Fruit fly (Drosophila melanogaster) S2 (cell line): ENCODE results near the gene tzn.

Source experiments
- CG8478 ChIP-seq: fragments of >200 bp; optimal IDR thresholded peaks from 2 replicates; lab custom pipeline; 2018
- CTCF ChIP-seq, 2 experiments: fragments of >200 bp; optimal IDR thresholded peaks; 2 replicates each; lab custom pipeline; 2018

DNA sequence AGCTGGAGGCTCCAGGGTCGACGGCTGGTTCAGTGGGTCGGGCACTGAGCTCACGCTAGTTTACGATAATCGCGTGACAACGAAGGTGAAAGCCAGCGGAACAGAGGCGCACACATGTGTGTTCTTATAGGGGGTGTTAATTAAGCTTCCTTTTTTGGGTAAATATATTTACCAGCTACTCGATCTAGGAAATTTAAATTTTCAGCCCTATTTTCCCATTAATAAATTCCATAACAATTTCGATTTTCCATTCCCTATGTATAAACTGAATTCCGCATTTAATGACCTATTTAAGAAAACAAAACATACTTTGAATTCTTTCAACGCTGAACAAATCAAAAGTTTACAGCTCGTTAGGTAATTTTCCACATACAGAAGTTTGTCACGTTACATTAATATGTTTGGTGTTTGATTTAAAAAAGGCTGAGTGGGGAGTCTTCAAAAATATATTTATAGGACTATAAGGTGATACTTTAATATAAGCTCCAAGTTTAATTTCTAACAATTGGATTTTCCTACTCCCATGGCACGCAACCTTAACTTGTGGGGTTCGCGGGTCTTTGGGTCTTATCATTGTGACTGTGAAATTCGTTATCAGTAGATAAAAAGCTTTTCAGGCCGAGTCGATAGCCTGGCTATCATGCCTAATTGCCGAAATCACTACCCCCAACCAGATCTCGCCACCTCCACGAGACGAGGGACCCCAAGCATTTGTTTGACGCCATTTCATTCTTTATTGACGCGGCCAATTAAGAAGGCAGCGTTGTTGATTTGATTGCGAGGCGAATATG is 38.8 kb downstream of the tzn start, which contains the start of gene CG13255:
- TF ChIP-seq CTCF (optimal IDR thresholded peaks at IDR 0.05; lab: Kevin White, UChicago) (no peak), CG8478 (lab: Kevin White, UChicago) (no peak)
